Worm (Caenorhabditis elegans): ENCODE measurements around the gene C39D10.7.

Gene C39D10.7

DNA sequence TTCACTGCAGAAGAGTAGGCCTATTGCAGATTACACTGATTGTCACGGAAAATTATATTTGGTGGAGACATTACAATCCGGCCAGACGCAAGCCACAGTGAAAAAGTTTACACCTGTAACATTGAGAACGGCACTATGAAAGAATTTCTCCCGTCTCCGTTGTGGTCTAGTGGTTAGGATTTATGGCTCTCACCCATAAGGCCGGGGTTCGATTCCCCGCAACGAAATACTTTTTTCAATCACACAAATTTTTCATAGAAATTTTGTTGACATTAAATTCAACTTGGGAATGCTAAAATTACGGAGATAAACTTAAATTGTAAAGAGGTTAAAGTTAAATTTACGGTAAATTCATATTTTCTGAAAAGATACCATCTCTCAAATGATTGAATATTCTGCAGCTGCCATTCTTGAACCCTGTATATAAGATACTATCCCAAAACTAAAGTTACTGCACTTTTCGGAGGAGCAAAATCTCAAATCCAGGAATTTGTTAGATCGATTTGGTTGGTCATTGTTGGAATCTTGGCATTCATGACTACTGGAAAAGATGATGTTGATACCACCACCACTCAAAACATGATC, 7.2 kb downstream of the C39D10.7 start, which contains the start of gene C39D10.1 (continued):
- TF ChIP-seq dmd-8 (GFP tag; IDR thresholded peaks at IDR 0.05) (peak; percentile 69; the same call in 1 of the 2 replicates), madf-9 (GFP tag; conservative IDR thresholded peaks at IDR 0.05) (peak; percentile 12; the same call in 1 of the 2 replicates), zag-1 (tag; optimal IDR thresholded peaks at IDR 0.05) (no peak), nhr-28 (tag; optimal IDR thresholded peaks at IDR 0.05) (peak; percentile 12), nhr-6 (tag; optimal IDR thresholded peaks at IDR 0.05) (no peak), unc-130 (GFP tag; optimal IDR thresholded peaks at IDR 0.05) (peak; percentile 29), lim-7 (GFP tag; IDR thresholded peaks at IDR 0.05) (peak; percentile 78)

DNA sequence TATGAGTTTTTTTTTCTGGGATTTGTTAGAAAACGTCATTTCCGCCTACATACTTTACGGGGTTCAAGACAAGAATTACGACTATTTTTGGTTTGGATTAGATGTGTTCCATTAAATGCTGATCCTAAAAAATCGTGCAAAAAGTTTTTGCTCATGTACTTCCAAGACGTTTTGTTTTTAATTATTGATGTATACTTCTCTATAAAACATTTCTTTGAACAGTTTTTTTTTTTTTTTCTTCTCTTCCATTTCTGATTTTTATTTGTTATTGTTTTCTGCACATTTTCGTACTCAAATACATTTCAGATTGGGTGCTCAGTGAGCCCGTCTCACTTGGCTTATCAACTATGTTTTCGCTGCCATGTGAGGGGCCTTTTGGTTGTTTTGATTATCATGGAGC, 10.8 kb downstream of the C39D10.7 start, which contains the start of gene C39D10.11:
Gene C39D10.11 (plus strand): TSS at position 301 of the 400 bp plus-strand sequence.
- TF ChIP-seq nhr-41 (GFP tag; IDR thresholded peaks at IDR 0.05) (no peak), daf-16 (GFP tag; optimal IDR thresholded peaks at IDR 0.05) (no peak), daf-16 (tag; optimal IDR thresholded peaks at IDR 0.05) (peak; percentile 23), daf-19 (GFP tag; conservative IDR thresholded peaks at IDR 0.05) (no peak), nhr-237 (tag; optimal IDR thresholded peaks at IDR 0.05) (no peak)

ce11 chrX:7901840-7902239, 11.9 kb downstream of the C39D10.7 start:
- TF ChIP-seq mxl-2 (GFP tag; conservative IDR thresholded peaks at IDR 0.05) (no peak), hlh-11 (tag; optimal IDR thresholded peaks at IDR 0.05) (peak; percentile 46), F26F4.8 (GFP tag; conservative IDR thresholded peaks at IDR 0.05) (no peak), set-16 (GFP tag; IDR thresholded peaks at IDR 0.05) (no peak), lim-7 (GFP tag; IDR thresholded peaks at IDR 0.05) (no peak), hlh-30 (tag; optimal IDR thresholded peaks at IDR 0.05; ENCODE audit: insufficient read depth) (peak; percentile 34), attf-4 (tag; optimal IDR thresholded peaks at IDR 0.05) (no peak), aly-2 (tag; optimal IDR thresholded peaks at IDR 0.05) (no peak), nhr-28 (tag; optimal IDR thresholded peaks at IDR 0.05) (peak; percentile 86), spr-3 (GFP tag; optimal IDR thresholded peaks at IDR 0.05) (no peak), ZK546.5 (tag; optimal IDR thresholded peaks at IDR 0.05) (no peak), lin-1 (GFP tag; IDR thresholded peaks at IDR 0.05) (no peak), rbr-2 (tag; optimal IDR thresholded peaks at IDR 0.05) (no peak), daf-16 (GFP tag; optimal IDR thresholded peaks at IDR 0.05) (no peak), daf-16 (tag; optimal IDR thresholded peaks at IDR 0.05) (peak; percentile 45), hmg-1.1 (GFP tag; IDR thresholded peaks at IDR 0.05) (no peak), arid-1 (GFP tag; conservative IDR thresholded peaks at IDR 0.05) (no peak), nhr-6 (tag; optimal IDR thresholded peaks at IDR 0.05) (no peak), tra-1 (GFP tag; IDR thresholded peaks at IDR 0.05) (no peak), ceh-44 (GFP tag; IDR thresholded peaks at IDR 0.05) (no peak), nhr-102 (tag; optimal IDR thresholded peaks at IDR 0.05) (no peak), php-3 (GFP tag; IDR thresholded peaks at IDR 0.05) (0 out of 2 replicates have a peak, but pooled peaks have one; percentile 12), T20F7.1 (GFP tag; optimal IDR thresholded peaks at IDR 0.05) (no peak), lsy-2 (tag; optimal IDR thresholded peaks at IDR 0.05) (no peak), pha-4 (GFP tag; IDR thresholded peaks at IDR 0.05) (no peak), pha-4 (tag; optimal IDR thresholded peaks at IDR 0.05) (no peak), pqm-1 (tag; optimal IDR thresholded peaks at IDR 0.05) (peak; percentile 64), mdl-1 (tag; optimal IDR thresholded peaks at IDR 0.05) (no peak), Y48G9A.11 (GFP tag; IDR thresholded peaks at IDR 0.05) (no peak), zfp-3 (GFP tag; conservative IDR thresholded peaks at IDR 0.05) (no peak), unc-130 (GFP tag; optimal IDR thresholded peaks at IDR 0.05) (no peak), nhr-76 (tag; optimal IDR thresholded peaks at IDR 0.05) (no peak), snpc-1.2 (GFP tag; IDR thresholded peaks at IDR 0.05) (no peak), madf-5 (GFP tag; IDR thresholded peaks at IDR 0.05) (no peak), madf-9 (GFP tag; conservative IDR thresholded peaks at IDR 0.05) (no peak), F44E2.7 (GFP tag; IDR thresholded peaks at IDR 0.05) (no peak), F49E8.2 (tag; optimal IDR thresholded peaks at IDR 0.05; ENCODE audit: borderline replicate concordance) (no peak), unc-62 (GFP tag; optimal IDR thresholded peaks at IDR 0.05 in 1 of 2) (no peak), unc-62 (tag; optimal IDR thresholded peaks at IDR 0.05) (no peak), ZK337.2 (GFP tag; IDR thresholded peaks at IDR 0.05) (no peak), nhr-111 (GFP tag; optimal IDR thresholded peaks at IDR 0.05) (no peak)
